Worm (Caenorhabditis elegans) whole organism, dauer: ENCODE data around the gene lgc-36.
"Not testable (repeated sequence)": the region's sequence is repeated elsewhere in the genome, so short reads cannot be mapped to it uniquely, and the experiment has no call there.

Experiments
- unc-62 ChIP-seq: sonication (generic microtip); optimal IDR thresholded peaks from 2 replicates; lab custom pipeline; 2017; ENCODE audit warnings: missing biosample characterization, missing genetic modification reagents, missing genetic modification characterization

lgc-36 gene

DNA sequence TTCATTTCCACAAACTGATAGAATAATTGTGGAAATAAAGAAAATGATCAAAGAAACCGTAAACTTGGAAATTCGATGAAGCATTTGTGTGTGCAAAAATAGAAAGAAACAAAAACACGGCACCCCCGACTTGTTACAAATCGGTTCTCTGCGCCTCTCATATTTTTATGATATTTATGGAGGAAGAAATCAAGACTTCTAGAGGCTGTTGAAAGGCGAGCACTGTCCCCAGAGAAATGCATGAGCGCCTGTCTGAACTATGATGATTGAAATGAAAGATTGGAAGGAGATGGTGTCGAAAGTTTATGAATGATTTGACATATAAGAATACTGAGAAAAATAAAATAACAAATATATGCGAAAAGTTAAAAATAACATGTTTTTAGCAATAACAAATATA lies at the start of gene lgc-36:
Gene lgc-36, minus strand, starts transcription at position 101 of the 400 bp plus-strand sequence.
- TF ChIP-seq unc-62 = no peak

DNA sequence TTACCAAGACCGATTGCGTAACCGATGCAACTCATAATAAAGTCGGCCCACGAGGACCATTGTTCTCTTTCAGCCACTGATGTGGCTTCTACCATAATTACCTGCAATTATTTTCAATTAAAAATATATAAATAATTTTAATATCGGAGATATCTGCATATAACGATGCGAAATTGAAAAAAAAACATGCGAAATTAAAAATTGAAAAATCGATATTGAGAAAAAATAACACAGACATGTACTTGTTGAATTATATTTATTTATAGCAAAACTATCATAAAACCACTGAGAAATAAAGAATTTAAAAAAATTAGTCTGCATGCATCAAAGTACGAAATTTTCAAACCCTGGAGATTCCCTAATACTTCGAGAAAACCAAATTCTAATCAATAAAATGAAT lies 49.5 kb upstream of the lgc-36 start, which contains the start of gene snf-11:
Gene snf-11, minus strand, starts transcription at position 101 of the 400 bp plus-strand sequence.
- no peak for TF ChIP-seq unc-62

DNA sequence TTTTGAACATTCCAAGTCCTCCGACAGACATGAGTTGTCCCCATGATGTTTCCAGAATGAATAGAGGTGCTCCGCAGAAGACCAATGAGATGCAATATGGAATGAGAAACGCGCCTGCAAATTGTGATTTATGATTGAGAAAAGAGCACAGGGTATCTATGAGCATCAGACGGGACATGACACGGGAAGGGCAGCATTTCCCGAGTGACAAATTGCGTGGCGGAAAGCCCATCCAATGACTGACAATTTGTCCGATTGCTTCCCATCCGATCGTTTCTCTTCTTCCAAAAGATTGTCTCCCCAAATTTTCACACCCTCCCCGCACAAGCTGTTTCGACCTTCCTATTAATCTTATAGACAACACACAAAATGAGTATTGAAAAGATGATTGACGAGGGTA lies 49.0 kb upstream of the lgc-36 start:
- TF ChIP-seq unc-62 = no peak

DNA sequence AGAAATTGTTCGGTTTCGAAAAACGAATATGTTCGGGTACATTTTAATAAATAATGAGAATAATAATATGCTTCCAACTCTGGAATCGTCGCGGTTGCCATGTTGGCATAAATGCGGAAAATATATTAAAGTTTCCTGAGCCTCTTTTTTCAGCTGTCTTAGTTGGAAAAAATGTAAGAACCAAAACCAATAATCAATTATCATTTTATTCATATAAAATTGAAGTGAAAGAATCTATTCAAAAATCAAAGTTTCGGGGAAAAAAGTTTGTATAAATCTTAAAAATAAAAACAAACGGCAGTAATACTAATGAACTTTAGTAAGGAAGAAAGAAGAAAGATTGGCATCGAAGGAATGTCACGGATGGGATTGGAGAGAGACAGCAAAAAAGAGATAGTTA lies 46.1 kb upstream of the lgc-36 start, which contains the start of gene srh-45:
Gene srh-45, minus strand, starts transcription at position 101 of the 400 bp plus-strand sequence.
- TF ChIP-seq unc-62 = no peak

DNA sequence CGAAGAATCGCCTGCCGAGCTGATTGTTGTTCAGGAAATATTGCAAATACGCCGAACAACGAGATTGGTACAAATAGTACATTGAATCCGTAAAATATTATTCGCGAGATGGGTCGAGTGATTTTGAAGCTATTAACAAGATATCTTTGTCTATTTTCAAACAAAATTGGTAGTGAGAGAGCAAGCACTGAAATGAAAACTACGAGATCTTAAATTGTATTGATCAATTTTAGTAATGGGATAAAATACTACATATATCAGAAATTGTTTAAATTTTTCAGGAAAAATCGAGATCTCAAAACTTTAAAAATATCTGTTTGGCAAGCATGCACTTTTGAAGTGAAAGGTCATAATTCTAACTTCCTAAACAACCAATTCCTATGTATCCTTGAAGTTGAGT lies 45.4 kb upstream of the lgc-36 start:
- TF ChIP-seq unc-62 = no peak

DNA sequence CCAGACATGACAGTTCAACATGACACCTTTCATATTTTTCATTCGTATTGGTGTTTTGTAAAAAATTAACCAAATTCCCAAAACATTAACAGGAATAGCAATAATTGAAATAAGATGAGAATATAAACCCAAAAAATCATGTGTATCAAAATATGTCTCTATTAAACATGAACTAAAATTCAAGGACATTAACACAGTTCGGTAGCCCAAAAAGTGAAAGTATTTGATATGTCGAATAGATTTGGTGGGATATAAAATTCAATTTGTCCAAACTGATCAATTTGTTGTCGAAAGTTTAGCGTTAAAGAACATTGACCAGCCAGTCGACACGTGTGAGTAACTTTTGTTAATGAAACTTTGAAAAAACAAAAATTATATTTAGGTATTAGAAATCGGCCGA lies 43.9 kb upstream of the lgc-36 start, which contains the start of gene srh-46:
Gene srh-46, minus strand, starts transcription at position 189 of the 400 bp plus-strand sequence.
- TF ChIP-seq unc-62 = no peak

DNA sequence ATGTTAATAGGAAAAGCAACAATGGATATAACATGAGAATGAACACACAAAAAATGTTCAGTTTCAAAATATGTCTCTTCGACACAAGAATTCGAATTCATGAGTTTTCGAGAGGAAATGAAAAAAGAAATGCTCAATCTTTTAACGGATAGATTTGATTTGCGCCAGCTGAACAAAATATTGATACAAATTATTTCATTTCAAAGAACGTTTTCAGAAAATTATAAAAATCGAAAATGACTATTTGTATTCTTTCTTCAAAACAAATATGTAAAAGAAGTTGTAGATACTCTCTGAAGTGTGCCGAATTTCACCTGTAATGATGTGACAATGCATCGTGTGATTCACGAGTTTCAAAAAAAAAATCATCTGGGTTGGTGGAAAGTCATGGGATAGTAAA lies 41.7 kb upstream of the lgc-36 start, which contains the start of gene srh-47:
Gene srh-47, minus strand, starts transcription at position 101 of the 400 bp plus-strand sequence.
- no peak for TF ChIP-seq unc-62

DNA sequence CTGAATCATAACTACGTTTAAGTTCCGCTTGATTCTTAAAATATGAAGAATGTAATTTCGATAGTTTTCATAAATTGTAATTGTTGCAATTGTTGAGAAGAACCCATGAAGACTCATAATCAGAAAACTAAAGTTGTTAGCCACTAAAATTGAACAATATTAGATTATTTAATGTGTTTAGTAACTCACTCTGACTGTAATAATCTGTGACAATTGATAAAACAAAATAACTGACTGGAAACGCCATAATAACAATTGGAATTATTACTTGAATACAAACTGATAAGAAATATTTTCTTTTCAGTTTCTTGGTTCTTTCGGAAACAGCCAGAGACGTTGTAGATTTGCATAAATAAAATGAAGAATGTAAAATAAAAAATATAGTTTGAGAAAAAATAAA lies 40.6 kb upstream of the lgc-36 start:
- TF ChIP-seq unc-62 = no peak

DNA sequence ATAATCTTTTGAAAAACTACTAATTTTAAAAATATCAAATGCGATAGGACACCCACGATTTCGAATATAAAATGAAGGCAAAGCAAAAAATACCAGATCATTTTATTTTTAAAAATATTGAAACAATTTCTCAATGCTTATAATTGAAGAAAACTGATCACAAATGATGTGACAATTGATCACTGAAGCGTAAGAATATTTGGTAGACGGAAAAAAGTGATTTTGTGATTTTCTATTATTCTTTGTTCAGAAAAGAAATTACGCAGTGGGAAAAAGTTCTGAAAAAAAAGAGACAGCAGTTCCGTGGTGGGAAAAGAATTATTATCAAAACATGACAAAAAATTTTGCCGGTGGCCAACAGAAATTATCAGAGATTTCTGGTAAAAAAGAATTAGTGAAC lies 39.8 kb upstream of the lgc-36 start, which contains the start of gene T03F7.5:
Gene T03F7.5, minus strand, starts transcription at position 101 of the 400 bp plus-strand sequence.
- no peak for TF ChIP-seq unc-62

DNA sequence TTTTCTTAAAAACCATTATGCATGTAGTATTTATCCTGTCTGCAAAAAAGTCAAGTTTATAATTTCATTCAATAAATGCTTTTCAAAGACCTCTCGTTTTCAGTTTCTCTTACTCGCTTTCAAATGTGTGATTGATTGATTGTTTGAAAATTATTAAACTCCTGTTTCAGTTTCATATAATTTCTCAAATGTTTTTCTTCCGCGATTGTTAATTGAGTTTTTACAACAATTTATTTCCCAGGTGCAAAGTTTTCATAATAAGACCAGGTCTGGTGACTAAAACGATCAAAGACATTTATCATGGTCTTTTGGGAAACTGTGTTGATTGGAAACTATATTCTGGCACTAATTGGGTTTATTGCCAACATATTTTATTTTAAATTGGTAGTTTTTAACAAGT lies 35.6 kb upstream of the lgc-36 start, which contains the start of gene T03F7.6:
Gene T03F7.6, plus strand, starts transcription at position 301 of the 400 bp plus-strand sequence.
- no peak for TF ChIP-seq unc-62

DNA sequence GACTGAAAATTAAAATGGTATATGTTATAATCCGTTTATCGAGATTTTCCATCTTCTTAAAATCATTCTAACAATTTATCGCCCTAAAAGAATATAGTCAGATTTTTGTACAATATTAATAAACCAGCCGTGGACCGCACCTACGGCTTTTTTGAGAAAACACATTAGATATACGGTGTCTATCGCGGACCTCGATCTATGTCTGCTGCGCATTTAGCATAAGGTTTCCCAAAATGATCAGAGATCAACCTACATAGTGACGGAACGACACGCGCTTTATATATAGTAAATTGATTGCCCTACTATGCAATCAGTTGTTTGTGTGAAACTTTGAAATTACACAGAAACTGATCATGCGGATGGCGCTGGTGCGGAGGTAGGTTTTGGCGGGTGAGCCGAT lies 33.9 kb upstream of the lgc-36 start:
- no peak for TF ChIP-seq unc-62

DNA sequence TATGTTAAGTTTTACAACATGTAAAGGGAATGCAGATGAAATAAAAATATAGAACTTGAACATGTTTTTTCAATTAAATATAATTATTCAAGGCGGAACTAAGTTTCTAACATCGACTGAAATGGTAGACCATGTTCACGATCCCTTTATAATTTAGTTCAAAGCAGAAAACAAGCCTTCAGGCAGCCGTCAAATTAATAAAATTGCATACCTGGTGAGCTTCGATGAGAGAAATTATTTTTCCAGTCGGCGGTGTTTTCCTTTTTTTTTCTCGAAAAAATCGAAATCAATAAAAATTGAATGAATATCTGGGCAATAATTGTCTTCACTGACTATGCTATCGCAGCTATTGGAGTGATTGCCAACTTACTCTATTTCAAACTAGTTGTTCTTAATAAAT lies 32.1 kb upstream of the lgc-36 start, which contains the start of gene C03E10.1:
Gene C03E10.1, plus strand, starts transcription at position 301 of the 400 bp plus-strand sequence.
- no peak for TF ChIP-seq unc-62

DNA sequence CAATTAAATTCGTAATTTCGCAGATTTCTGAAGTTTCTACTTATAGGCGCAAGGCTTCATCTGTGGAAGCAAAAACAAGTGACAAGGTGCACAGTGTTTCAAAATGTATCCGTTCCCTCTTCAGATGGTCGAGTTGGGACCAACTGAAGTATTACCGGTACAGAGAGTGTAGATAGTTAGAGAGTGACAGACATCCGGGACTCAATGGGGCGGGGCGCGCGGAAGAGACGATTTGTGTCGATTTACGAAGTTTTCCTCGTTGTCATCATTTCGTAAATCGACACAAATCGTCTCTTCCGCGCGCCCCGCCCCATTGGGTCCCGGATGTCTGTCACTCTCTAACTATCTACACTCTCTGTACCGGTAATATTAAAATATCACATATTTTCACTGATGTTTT lies 27.3 kb upstream of the lgc-36 start, which contains the start of gene C03E10.3:
Gene C03E10.3, plus strand, starts transcription at position 301 of the 400 bp plus-strand sequence.
- not testable (repeated sequence) for TF ChIP-seq unc-62

DNA sequence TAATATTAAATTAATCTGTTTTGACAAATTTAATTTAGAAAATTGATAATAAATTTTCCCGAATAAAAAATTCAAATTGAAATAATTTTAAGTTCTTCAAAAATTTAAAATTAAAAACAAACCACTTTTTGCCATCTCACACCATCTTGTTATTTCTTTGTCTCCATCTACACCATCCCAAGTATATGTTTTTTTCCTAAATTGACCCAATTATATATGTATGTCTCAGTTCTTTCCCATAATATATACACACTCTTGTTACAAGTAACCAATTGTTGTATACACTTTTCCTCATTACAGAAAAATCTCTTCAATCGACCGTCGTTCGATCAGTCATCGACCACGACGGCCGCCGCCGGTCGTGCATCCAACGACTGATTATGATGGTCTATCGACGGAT lies 23.5 kb upstream of the lgc-36 start, which contains the start of gene gly-20:
Gene gly-20, plus strand, starts transcription at position 301 of the 400 bp plus-strand sequence.
- TF ChIP-seq unc-62 = no peak

DNA sequence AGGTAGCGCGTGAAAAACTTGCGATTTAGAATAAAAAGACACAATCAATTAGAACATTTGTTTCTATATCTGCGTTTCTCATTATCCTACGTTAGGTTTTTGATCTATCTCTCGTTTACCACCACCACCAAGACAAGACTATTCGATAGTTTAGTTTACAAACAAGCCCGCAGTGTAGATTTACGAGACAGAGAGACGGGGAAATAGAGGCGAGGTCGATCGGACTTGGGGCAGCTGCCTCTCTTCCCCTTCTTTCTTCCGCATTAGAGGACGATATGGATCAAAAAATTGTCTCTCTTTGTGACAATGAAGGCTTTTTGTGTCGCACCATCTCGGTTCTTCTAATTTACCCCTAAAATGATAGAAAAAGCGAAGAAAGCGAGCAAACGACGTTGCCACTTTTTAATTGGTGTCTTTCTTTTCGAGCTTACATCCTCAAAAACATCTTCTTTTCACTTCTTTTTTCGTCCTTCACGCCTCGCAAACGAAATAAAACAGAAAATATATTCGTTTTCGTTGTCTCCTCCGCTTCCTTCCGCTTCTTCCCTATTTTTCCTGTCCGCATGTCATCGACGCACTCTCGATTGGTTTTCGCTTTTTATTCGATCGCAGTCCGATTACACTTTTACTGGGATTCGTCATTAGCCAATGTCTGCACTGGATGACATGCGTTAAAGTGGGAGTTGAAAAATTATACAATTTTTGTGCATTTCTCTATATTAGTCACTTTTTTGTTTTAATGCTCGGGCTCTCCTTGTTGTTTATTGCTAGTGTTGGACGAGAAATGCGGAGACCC lies 22.8 kb upstream of the lgc-36 start:
- TF ChIP-seq unc-62 = no peak

DNA sequence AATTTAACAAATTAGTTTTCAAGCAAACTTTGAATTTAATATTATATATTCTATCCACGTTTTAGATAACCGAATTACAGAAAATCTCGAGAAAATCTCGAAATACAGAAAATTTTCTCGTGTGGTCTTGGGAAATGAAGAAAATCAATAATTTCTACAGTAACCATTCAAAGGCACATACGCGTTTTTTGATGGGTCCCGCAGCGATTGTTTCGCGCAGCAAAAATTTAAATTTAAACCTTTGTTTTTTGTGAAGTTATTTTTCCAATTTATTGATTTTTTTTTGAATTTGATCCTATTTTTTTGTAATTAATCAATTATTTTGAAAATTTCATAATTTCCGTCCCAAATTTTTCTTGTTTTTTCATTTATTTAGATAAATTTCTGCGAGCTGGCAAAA lies 20.8 kb upstream of the lgc-36 start:
- no peak for TF ChIP-seq unc-62

DNA sequence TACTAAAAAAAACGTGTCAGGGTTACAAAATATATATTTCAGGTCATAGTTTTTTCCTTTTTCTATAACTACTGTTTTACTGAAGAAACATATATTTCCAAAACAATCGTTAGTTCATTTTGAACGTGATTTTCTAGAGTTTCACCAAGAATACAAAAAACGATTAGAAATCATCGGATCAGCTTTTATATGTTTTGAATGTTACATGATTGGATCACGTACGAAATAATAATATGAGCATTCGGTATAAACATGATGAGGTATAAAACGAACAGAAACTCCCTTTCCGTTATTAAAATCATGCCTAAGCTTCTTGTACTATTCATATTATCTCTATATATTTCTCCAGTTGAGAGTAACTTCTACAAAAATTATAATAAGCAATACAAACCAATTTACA lies 14.1 kb upstream of the lgc-36 start, which contains the start of gene clec-223:
Gene clec-223, plus strand, starts transcription at position 301 of the 400 bp plus-strand sequence.
- TF ChIP-seq unc-62 = no peak

DNA sequence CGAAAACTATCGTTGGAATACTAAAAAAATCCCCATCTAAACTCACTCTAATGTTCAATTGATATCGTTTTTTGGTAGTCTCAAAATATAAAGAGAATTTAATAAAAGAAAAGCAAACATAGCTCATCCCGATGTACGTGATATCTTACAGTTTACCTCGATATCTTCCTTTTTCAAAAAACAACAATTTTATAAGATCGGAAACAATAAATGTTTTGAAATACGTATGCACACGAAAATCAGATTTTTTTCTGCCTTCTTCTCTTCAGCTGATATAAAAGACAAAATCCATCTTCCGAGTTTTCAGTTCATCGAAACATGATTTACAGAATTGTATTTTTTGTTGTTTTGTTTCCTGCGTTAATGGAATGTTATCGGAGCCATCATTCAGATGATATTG lies 12.3 kb upstream of the lgc-36 start, which contains the start of gene clec-222:
Gene clec-222, plus strand, starts transcription at position 301 of the 400 bp plus-strand sequence.
- TF ChIP-seq unc-62 = no peak
